Worm (Caenorhabditis elegans) whole organism, L4/young adult: ENCODE results near the gene cpr-8.

Experiments
- W03F9.2 ChIP-seq: fragments of 150-350 bp; optimal IDR thresholded peaks from 2 replicates; lab custom pipeline; 2014; ENCODE audit warnings: missing biosample characterization, missing genetic modification characterization
- dao-5 ChIP-seq: sonication (generic microtip); optimal IDR thresholded peaks from 2 replicates; lab custom pipeline; 2016; ENCODE audit warnings: missing genotype, missing genetic modification characterization, moderate library complexity, missing compliant biosample characterization
- him-1 ChIP-seq: sonication (generic microtip); optimal IDR thresholded peaks from 2 replicates; lab custom pipeline; 2016; ENCODE audit warnings: missing genotype, missing genetic modification reagents, missing genetic modification characterization, missing compliant biosample characterization

- no peak for TF ChIP-seq him-1 (tag; lab: Kevin White, UChicago)
- no peak for TF ChIP-seq W03F9.2 (tag; lab: Kevin White, UChicago)
- no peak for TF ChIP-seq dao-5 (tag; lab: Kevin White, UChicago)
Observed at ce11 chrV:1170591-1170990, 36.2 kb downstream of the cpr-8 start.
